Worm (Caenorhabditis elegans): ENCODE data around the gene C10E2.2.

Gene C10E2.2

ce11 chrX:16796826-16797225, 51.8 kb downstream of the C10E2.2 start (continued):
- TF ChIP-seq snpc-4 (GFP tag; optimal IDR thresholded peaks at IDR 0.05) (no peak), snpc-4 (tag; optimal IDR thresholded peaks at IDR 0.05) (peak in 2 of 4 experiments; percentile 55 to 57), ceh-27 (GFP tag; optimal IDR thresholded peaks at IDR 0.05) (peak; percentile 86), ztf-26 (tag; optimal IDR thresholded peaks at IDR 0.05) (peak; percentile 90), ccch-3 (GFP tag; optimal IDR thresholded peaks at IDR 0.05) (no peak), T26A5.8 (tag; optimal IDR thresholded peaks at IDR 0.05) (no peak), F23B12.7 (tag; optimal IDR thresholded peaks at IDR 0.05; ENCODE audit: insufficient read depth) (no peak), F49E8.2 (tag; optimal IDR thresholded peaks at IDR 0.05; ENCODE audit: insufficient read depth) (no peak), zfh-2 (GFP tag; conservative IDR thresholded peaks at IDR 0.05) (peak; percentile 91), repo-1 (tag; optimal IDR thresholded peaks at IDR 0.05) (peak; percentile 55), gei-17 (GFP tag; optimal IDR thresholded peaks at IDR 0.05) (peak; percentile 63), F10E7.11 (tag; optimal IDR thresholded peaks at IDR 0.05) (no peak), F22D6.2 (tag; optimal IDR thresholded peaks at IDR 0.05) (peak; percentile 66), lin-35 (GFP tag; optimal IDR thresholded peaks at IDR 0.05) (peak in 1 of 3 experiments; percentile 56), attf-6 (GFP tag; IDR thresholded peaks at IDR 0.05) (no peak), B0261.1 (tag; optimal IDR thresholded peaks at IDR 0.05) (no peak), let-607 (tag; optimal IDR thresholded peaks at IDR 0.05) (peak in 1 of 2 experiments; percentile 52), sea-2 (GFP tag; IDR thresholded peaks at IDR 0.05) (no peak), let-526 (GFP tag; IDR thresholded peaks at IDR 0.05) (peak; percentile 74; the same call in 1 of the 2 replicates), unc-130 (GFP tag; optimal IDR thresholded peaks at IDR 0.05) (no peak), bed-1 (GFP tag; IDR thresholded peaks at IDR 0.05) (no peak), D2030.7 (GFP tag; IDR thresholded peaks at IDR 0.05) (no peak), rcor-1 (GFP tag; IDR thresholded peaks at IDR 0.05) (0 out of 2 replicates have a peak, but pooled peaks have one; percentile 49), ZK185.1 (tag; optimal IDR thresholded peaks at IDR 0.05; ENCODE audit: poor library complexity, severe bottlenecking) (peak; percentile 52), Y53F4B.3 (GFP tag; IDR thresholded peaks at IDR 0.05) (no peak), T07F8.4 (tag; optimal IDR thresholded peaks at IDR 0.05) (no peak), tbp1 (GFP tag; optimal IDR thresholded peaks at IDR 0.05) (peak; percentile 59), hrde-1 (tag; optimal IDR thresholded peaks at IDR 0.05; ENCODE audit: borderline replicate concordance) (no peak), B0035.1 (tag; optimal IDR thresholded peaks at IDR 0.05) (peak; percentile 24), ceh-79 (tag; optimal IDR thresholded peaks at IDR 0.05) (no peak), atf-7 (tag; optimal IDR thresholded peaks at IDR 0.05) (peak; percentile 71), madf-6 (GFP tag; IDR thresholded peaks at IDR 0.05) (no peak), Y56A3A.18 (GFP tag; IDR thresholded peaks at IDR 0.05) (no peak), egl-18 (GFP tag; IDR thresholded peaks at IDR 0.05) (no peak), nhr-179 (tag; optimal IDR thresholded peaks at IDR 0.05) (no peak), cebp-2 (GFP tag; IDR thresholded peaks at IDR 0.05) (no peak), madf-8 (GFP tag; conservative IDR thresholded peaks at IDR 0.05) (no peak), snpc-1.3 (tag; optimal IDR thresholded peaks at IDR 0.05; ENCODE audit: insufficient read depth) (no peak), nfya-1 (tag; optimal IDR thresholded peaks at IDR 0.05; ENCODE audit: borderline replicate concordance, insufficient read depth) (no peak), rpc-1 (optimal IDR thresholded peaks at IDR 0.05) (no peak), rpc-1 (tag; optimal IDR thresholded peaks at IDR 0.05) (no peak), him-1 (tag; optimal IDR thresholded peaks at IDR 0.05) (no peak), pha-4 (tag; optimal IDR thresholded peaks at IDR 0.05) (no peak), lag-1 (GFP tag; IDR thresholded peaks at IDR 0.05) (no peak), K12H6.12 (tag; optimal IDR thresholded peaks at IDR 0.05) (peak; percentile 98), hlh-26 (GFP tag; conservative IDR thresholded peaks at IDR 0.05) (no peak), mel-28 (tag; optimal IDR thresholded peaks at IDR 0.05; ENCODE audit: borderline replicate concordance) (no peak), egl-44 (GFP tag; IDR thresholded peaks at IDR 0.05) (no peak), xnd-1 (tag; optimal IDR thresholded peaks at IDR 0.05) (no peak)

All from whole organism, young adult.